Fruit fly (Drosophila melanogaster) whole organism, embryonic: ENCODE data around the gene Usp14.

ENCODE experiments used
- Ada2b ChIP-seq: fragments of 200-800 bp; sonication (Bioruptor generic); IDR thresholded peaks from 2 replicates; pipeline ENCODE4 v1.3.6; 2022; ENCODE audit warnings: missing biosample characterization, missing genetic modification characterization
- CG10274 ChIP-seq: fragments of 200-800 bp; sonication (Bioruptor generic); optimal IDR thresholded peaks from 3 replicates; lab custom pipeline; 2017; ENCODE audit warnings: missing biosample characterization, mild to moderate bottlenecking, missing genetic modification characterization
- CG10565 ChIP-seq: fragments of 200-800 bp; sonication (Bioruptor generic); optimal IDR thresholded peaks from 3 replicates; lab custom pipeline; 2016; ENCODE audit warnings: missing biosample characterization, mild to moderate bottlenecking, missing genetic modification characterization
- CG11456 ChIP-seq: fragments of 200-800 bp; sonication (Bioruptor generic); IDR thresholded peaks from 3 replicates; pipeline ENCODE4 v1.3.6; 2022; ENCODE audit warnings: missing biosample characterization, missing genetic modification characterization
- CG12104 ChIP-seq: fragments of 200-800 bp; sonication (Bioruptor generic); optimal IDR thresholded peaks from 3 replicates; lab custom pipeline; 2016; ENCODE audit warnings: missing biosample characterization, missing genetic modification characterization
- CG12391 ChIP-seq: fragments of 200-800 bp; sonication (Bioruptor generic); optimal IDR thresholded peaks from 3 replicates; lab custom pipeline; 2018; ENCODE audit warnings: missing biosample characterization, mild to moderate bottlenecking, missing genetic modification characterization, moderate library complexity
- CG13287 ChIP-seq: fragments of 200-800 bp; sonication (Bioruptor generic); IDR thresholded peaks from 2 replicates; pipeline ENCODE4 v1.3.6; 2022; ENCODE audit warnings: missing biosample characterization, missing genetic modification characterization; ENCODE audit not compliant: partially characterized antibody
- CG1529 ChIP-seq: fragments of 200-800 bp; sonication (Bioruptor generic); optimal IDR thresholded peaks from 3 replicates; lab custom pipeline; 2018; ENCODE audit warnings: missing biosample characterization, missing genetic modification characterization
- CG17612 ChIP-seq: fragments of 200-800 bp; sonication (Bioruptor generic); IDR thresholded peaks from 2 replicates; pipeline ENCODE4 v1.3.6; 2022; ENCODE audit warnings: missing biosample characterization, missing genetic modification characterization
- CG17912 ChIP-seq: fragments of 200-800 bp; sonication (Bioruptor generic); optimal IDR thresholded peaks from 2 replicates; lab custom pipeline; 2018; ENCODE audit warnings: missing biosample characterization, mild to moderate bottlenecking, missing genetic modification characterization
- CG18011 ChIP-seq: fragments of 200-800 bp; sonication (Bioruptor generic); optimal IDR thresholded peaks from 2 replicates; lab custom pipeline; 2017; ENCODE audit warnings: missing biosample characterization, missing genetic modification characterization, mild to moderate bottlenecking, moderate library complexity, missing genotype
- CG2116 ChIP-seq: fragments of 200-800 bp; sonication (Bioruptor generic); optimal IDR thresholded peaks from 3 replicates; lab custom pipeline; 2018; ENCODE audit warnings: missing biosample characterization, mild to moderate bottlenecking, missing genetic modification characterization
- CG3847 ChIP-seq: fragments of 200-800 bp; sonication (Bioruptor generic); IDR thresholded peaks from 2 replicates; pipeline ENCODE4 v1.3.6; 2022; ENCODE audit warnings: missing biosample characterization, missing genetic modification characterization
- CG42726 ChIP-seq: fragments of 200-800 bp; sonication (Bioruptor generic); IDR thresholded peaks from 2 replicates; pipeline ENCODE4 v1.3.6; 2022; ENCODE audit warnings: missing biosample characterization, missing genetic modification characterization; ENCODE audit not compliant: partially characterized antibody
- CG4707 ChIP-seq: fragments of 200-800 bp; sonication (Bioruptor generic); optimal IDR thresholded peaks from 2 replicates; lab custom pipeline; 2018; ENCODE audit warnings: missing biosample characterization, mild to moderate bottlenecking, missing genetic modification characterization, moderate library complexity
- CG6791 ChIP-seq: fragments of 200-800 bp; sonication (Bioruptor generic); IDR thresholded peaks from 3 replicates; pipeline ENCODE4 v1.3.6; 2022; ENCODE audit warnings: missing biosample characterization, missing genetic modification characterization; ENCODE audit not compliant: partially characterized antibody
- CG6854 ChIP-seq: fragments of 200-800 bp; sonication (Bioruptor generic); optimal IDR thresholded peaks from 3 replicates; lab custom pipeline; 2017; ENCODE audit warnings: missing biosample characterization, mild to moderate bottlenecking, missing genetic modification characterization
- CG8478 ChIP-seq: fragments of >200 bp; optimal IDR thresholded peaks from 2 replicates; lab custom pipeline; 2018
- CoRest ChIP-seq: fragments of 200-800 bp; sonication (Bioruptor generic); optimal IDR thresholded peaks from 3 replicates; lab custom pipeline; 2018; ENCODE audit warnings: missing biosample characterization, mild to moderate bottlenecking, missing genetic modification characterization, moderate library complexity
- D19A ChIP-seq: fragments of 200-800 bp; optimal IDR thresholded peaks from 3 replicates; lab custom pipeline; 2019; ENCODE audit warnings: missing biosample characterization, mild to moderate bottlenecking, missing genetic modification characterization, moderate library complexity
- Dfd ChIP-seq, 2 experiments: fragments of >200 bp; optimal IDR thresholded peaks; 2 replicates each; lab custom pipeline; 2017; ENCODE audit warnings: missing biosample characterization in 2 of 2, missing genetic modification characterization in 2 of 2
- Eip74EF ChIP-seq, 2 experiments: fragments of 200-800 bp in 1 of 2; fragments of >200 bp in 1 of 2; sonication (Bioruptor generic) in 1 of 2; optimal IDR thresholded peaks; 2 replicates each; lab custom pipeline; 2017 to 2019; ENCODE audit warnings: missing biosample characterization in 2 of 2, missing genetic modification characterization in 2 of 2, mild to moderate bottlenecking in 1 of 2, moderate library complexity in 1 of 2
- HmgD ChIP-seq: fragments of 200-800 bp; sonication (Bioruptor generic); optimal IDR thresholded peaks from 3 replicates; lab custom pipeline; 2016; ENCODE audit warnings: missing biosample characterization, missing genetic modification characterization
- HmgZ ChIP-seq: fragments of 200-800 bp; sonication (Bioruptor generic); optimal IDR thresholded peaks from 2 replicates; lab custom pipeline; 2018; ENCODE audit warnings: missing biosample characterization, mild to moderate bottlenecking, missing genetic modification characterization
- Hr51 ChIP-seq, 2 experiments: fragments of 200-800 bp; sonication (Bioruptor generic); optimal IDR thresholded peaks; 2 replicates in 1 of 2; 3 replicates in 1 of 2; lab custom pipeline; 2016 to 2018; ENCODE audit warnings: missing biosample characterization in 2 of 2, missing genetic modification characterization in 2 of 2, mild to moderate bottlenecking in 1 of 2, moderate library complexity in 1 of 2
- MESR4 ChIP-seq: fragments of 200-800 bp; sonication (Bioruptor generic); optimal IDR thresholded peaks from 2 replicates; lab custom pipeline; 2018; ENCODE audit warnings: missing biosample characterization, mild to moderate bottlenecking, missing genetic modification characterization, moderate library complexity
- NFAT ChIP-seq: fragments of 200-800 bp; sonication (Bioruptor generic); IDR thresholded peaks from 2 replicates; pipeline ENCODE4 v1.3.6; 2022; ENCODE audit warnings: missing biosample characterization, missing genetic modification characterization
- NK7.1 ChIP-seq: fragments of 200-800 bp; sonication (Bioruptor generic); optimal IDR thresholded peaks from 3 replicates; lab custom pipeline; 2016; ENCODE audit warnings: missing biosample characterization, missing genetic modification characterization
- Opbp ChIP-seq: fragments of 200-800 bp; sonication (Bioruptor generic); IDR thresholded peaks from 3 replicates; pipeline ENCODE4 v1.3.6; 2022; ENCODE audit warnings: missing biosample characterization, missing genetic modification characterization; ENCODE audit not compliant: partially characterized antibody
- amos ChIP-seq: fragments of 200-800 bp; sonication (Bioruptor generic); IDR thresholded peaks from 2 replicates; pipeline ENCODE4 v1.3.6; 2022; ENCODE audit warnings: missing biosample characterization, missing genetic modification characterization; ENCODE audit not compliant: partially characterized antibody
- br ChIP-seq: fragments of >200 bp; optimal IDR thresholded peaks from 2 replicates; lab custom pipeline; 2017
- cg ChIP-seq: fragments of 200-800 bp; sonication (Bioruptor generic); optimal IDR thresholded peaks from 3 replicates; lab custom pipeline; 2019; ENCODE audit warnings: missing biosample characterization, mild to moderate bottlenecking, missing genetic modification characterization, moderate library complexity
- chn ChIP-seq: fragments of 200-800 bp; sonication (Bioruptor generic); optimal IDR thresholded peaks from 2 replicates; lab custom pipeline; 2016; ENCODE audit warnings: missing biosample characterization, missing genetic modification characterization
- croc ChIP-seq: fragments of 200-800 bp; sonication (Bioruptor generic); conservative IDR thresholded peaks from 3 replicates; pipeline ENCODE4 v1.3.6; 2022; ENCODE audit warnings: missing biosample characterization, missing genetic modification characterization
- dati ChIP-seq: fragments of 200-800 bp; sonication (Bioruptor generic); IDR thresholded peaks from 2 replicates; pipeline ENCODE4 v1.3.6; 2022; ENCODE audit warnings: missing biosample characterization, missing genetic modification characterization
- gfzf ChIP-seq: fragments of 200-800 bp; sonication (Bioruptor generic); optimal IDR thresholded peaks from 2 replicates; lab custom pipeline; 2016; ENCODE audit warnings: missing biosample characterization, mild to moderate bottlenecking, missing genetic modification characterization, moderate library complexity
- grau ChIP-seq: fragments of 200-800 bp; optimal IDR thresholded peaks from 3 replicates; lab custom pipeline; 2019; ENCODE audit warnings: missing biosample characterization, mild to moderate bottlenecking, missing genetic modification characterization, moderate library complexity
- gsb ChIP-seq: fragments of 200-800 bp; sonication (Bioruptor generic); IDR thresholded peaks from 2 replicates; pipeline ENCODE4 v1.3.6; 2022; ENCODE audit warnings: missing biosample characterization, missing genetic modification characterization
- hb ChIP-seq: fragments of 200-800 bp; sonication (Bioruptor generic); IDR thresholded peaks from 3 replicates; pipeline ENCODE4 v1.3.6; 2022; ENCODE audit warnings: missing biosample characterization, missing genetic modification characterization; ENCODE audit not compliant: partially characterized antibody
- lab ChIP-seq: fragments of 200-800 bp; sonication (Bioruptor generic); optimal IDR thresholded peaks from 3 replicates; lab custom pipeline; 2017; ENCODE audit warnings: missing biosample characterization, missing genetic modification characterization, mild to moderate bottlenecking, moderate library complexity, missing genetic modification reagents
- nmo ChIP-seq: fragments of 200-800 bp; sonication (Bioruptor generic); optimal IDR thresholded peaks from 2 replicates; lab custom pipeline; 2018; ENCODE audit warnings: missing biosample characterization, mild to moderate bottlenecking, missing genetic modification characterization, moderate library complexity
- pan ChIP-seq, 4 experiments: fragments of >200 bp in 3 of 4; fragments of 200-800 bp in 1 of 4; sonication (Bioruptor generic) in 1 of 4; optimal IDR thresholded peaks in 3 of 4; IDR thresholded peaks in 1 of 4; 2 replicates each; pipeline versions ENCODE4 v1.3.6 to Lab custom; 2017 to 2022; ENCODE audit warnings: missing biosample characterization in 2 of 4, missing genetic modification characterization in 2 of 4, mixed read lengths in 1 of 4
- pros ChIP-seq: fragments of 200-800 bp; sonication (Bioruptor generic); optimal IDR thresholded peaks from 3 replicates; lab custom pipeline; 2019; ENCODE audit warnings: missing biosample characterization, mild to moderate bottlenecking, missing genetic modification characterization, moderate library complexity
- pzg ChIP-seq: fragments of 200-800 bp; sonication (Bioruptor generic); optimal IDR thresholded peaks from 3 replicates; lab custom pipeline; 2018; ENCODE audit warnings: missing biosample characterization, mild to moderate bottlenecking, missing genetic modification characterization, moderate library complexity
- row ChIP-seq: fragments of 200-800 bp; sonication (Bioruptor generic); IDR thresholded peaks from 3 replicates; pipeline ENCODE4 v1.3.6; 2022; ENCODE audit warnings: missing biosample characterization, missing genetic modification characterization
- sens ChIP-seq: fragments of 200-800 bp; sonication (Bioruptor generic); peaks from one replicate; lab custom pipeline; 2016; ENCODE audit warnings: missing biosample characterization, missing genetic modification characterization
- stwl ChIP-seq: fragments of 200-800 bp; sonication (Bioruptor generic); optimal IDR thresholded peaks from 3 replicates; lab custom pipeline; 2018; ENCODE audit warnings: missing biosample characterization, mild to moderate bottlenecking, missing genetic modification characterization, moderate library complexity
- tna ChIP-seq: fragments of 200-800 bp; sonication (Bioruptor generic); IDR thresholded peaks from 2 replicates; pipeline ENCODE4 v1.3.6; 2022; ENCODE audit warnings: missing biosample characterization, missing genetic modification characterization; ENCODE audit not compliant: partially characterized antibody
- zen ChIP-seq: fragments of 200-800 bp; sonication (Bioruptor generic); optimal IDR thresholded peaks from 3 replicates; lab custom pipeline; 2018; ENCODE audit warnings: missing biosample characterization, mild to moderate bottlenecking, missing genetic modification characterization, moderate library complexity
- zfh1 ChIP-seq: fragments of 200-800 bp; sonication (Bioruptor generic); IDR thresholded peaks from 3 replicates; pipeline ENCODE4 v1.3.6; 2022; ENCODE audit warnings: missing biosample characterization, missing genetic modification characterization

Gene Usp14

dm6 chr2L:10298306-10298705 lies 15.9 kb downstream of the Usp14 start (continued):
- TF ChIP-seq lab (GFP tag; lab: Kevin White, UChicago) = no peak
- no peak for TF ChIP-seq CG6854 (GFP tag; lab: Kevin White, UChicago)
- TF ChIP-seq dati (GFP tag; lab: Robert Waterston, UW) = no peak
- peak; percentile 34 for TF ChIP-seq pzg
- no peak for TF ChIP-seq Hr51 (GFP tag; optimal IDR thresholded peaks at IDR 0.05; lab: Kevin White, UChicago)
- no peak for TF ChIP-seq CG1529 (GFP tag; lab: Kevin White, UChicago)
- no peak for TF ChIP-seq pros (GFP tag; lab: Kevin White, UChicago)
- TF ChIP-seq CG42726 (GFP tag; lab: Robert Waterston, UW) = no peak
- TF ChIP-seq CG6791 (GFP tag; lab: Robert Waterston, UW) = peak; percentile 92
- TF ChIP-seq chn (GFP tag; lab: Kevin White, UChicago) = no peak
- no peak for TF ChIP-seq CG12104 (GFP tag; lab: Kevin White, UChicago)
- TF ChIP-seq zen (tag; lab: Kevin White, UChicago) = peak; percentile 38
- TF ChIP-seq NFAT = no peak
- TF ChIP-seq CG12391 (tag; lab: Kevin White, UChicago) = no peak
- TF ChIP-seq Opbp (GFP tag; lab: Robert Waterston, UW) = peak; percentile 90; the same call in 2 of the 3 replicates
- TF ChIP-seq Ada2b (GFP tag; lab: Robert Waterston, UW) = no peak
- no peak for TF ChIP-seq br
- TF ChIP-seq CG10274 (GFP tag; lab: Kevin White, UChicago) = no peak
- peak; percentile 59 for TF ChIP-seq HmgD
- no peak for TF ChIP-seq CG2116 (GFP tag; lab: Kevin White, UChicago)
- peak; percentile 64 for TF ChIP-seq CG13287 (GFP tag; lab: Robert Waterston, UW)
- TF ChIP-seq pan (optimal IDR thresholded peaks at IDR 0.05; lab: Kevin White, UChicago) = no peak
- TF ChIP-seq pan (GFP tag; optimal IDR thresholded peaks at IDR 0.05 in 1 of 2, IDR thresholded peaks at IDR 0.05 in 1 of 2) = no peak
- no peak for TF ChIP-seq CG8478
- no peak for TF ChIP-seq NK7.1 (GFP tag; lab: Kevin White, UChicago)
- TF ChIP-seq CoRest (tag; lab: Kevin White, UChicago) = peak; percentile 51
- peak; percentile 53 for TF ChIP-seq D19A (tag; lab: Kevin White, UChicago)
- TF ChIP-seq CG11456 (GFP tag; lab: Robert Waterston, UW) = no peak
- TF ChIP-seq zfh1 (GFP tag; lab: Robert Waterston, UW) = no peak
- TF ChIP-seq gfzf = peak; percentile 13
- TF ChIP-seq CG17612 (GFP tag; lab: Robert Waterston, UW) = no peak
- TF ChIP-seq tna (GFP tag; lab: Robert Waterston, UW) = peak; percentile 60
- TF ChIP-seq stwl (tag; lab: Kevin White, UChicago) = peak; percentile 92
- peak; percentile 24 for TF ChIP-seq grau (tag; lab: Kevin White, UChicago)
- peak; percentile 97 for TF ChIP-seq CG18011 (GFP tag; lab: Kevin White, UChicago)
- TF ChIP-seq amos = no peak; the same call in 1 of the 2 replicates
- TF ChIP-seq CG4707 = no peak
- TF ChIP-seq sens (GFP tag; lab: Kevin White, UChicago) = no peak
- TF ChIP-seq CG17912 = peak; percentile 61
- TF ChIP-seq hb = peak; percentile 88; the same call in 2 of the 3 replicates
- TF ChIP-seq MESR4 (GFP tag; lab: Kevin White, UChicago) = peak; percentile 25
- TF ChIP-seq CG3847 (GFP tag; lab: Robert Waterston, UW) = no peak
- TF ChIP-seq cg = no peak
- peak; percentile 38; the same call in 1 of the 3 replicates for TF ChIP-seq row (GFP tag; lab: Robert Waterston, UW)
- TF ChIP-seq HmgZ = peak; percentile 67
- peak in 1 of 2 experiments; percentile 78 for TF ChIP-seq Dfd (GFP tag; optimal IDR thresholded peaks at IDR 0.05; lab: Kevin White, UChicago)
- no peak for TF ChIP-seq CG10565 (GFP tag; lab: Kevin White, UChicago)
- peak in 1 of 2 experiments; percentile 79 for TF ChIP-seq Eip74EF (GFP tag; optimal IDR thresholded peaks at IDR 0.05; lab: Kevin White, UChicago)
- no peak for TF ChIP-seq croc (GFP tag; lab: Robert Waterston, UW)
- no peak for TF ChIP-seq gsb (GFP tag; lab: Robert Waterston, UW)
- TF ChIP-seq nmo (GFP tag; lab: Kevin White, UChicago) = peak; percentile 40
